Worm (Caenorhabditis elegans) whole organism, L4 larva: ENCODE results near the gene C24D10.4.

Experiments
- F10B5.3 ChIP-seq: sonication (generic microtip); optimal IDR thresholded peaks from 2 replicates; lab custom pipeline; 2016; ENCODE audit warnings: mild to moderate bottlenecking, missing genetic modification characterization, missing compliant biosample characterization
- F37D6.2 ChIP-seq: sonication (generic microtip); optimal IDR thresholded peaks from 2 replicates; lab custom pipeline; 2016; ENCODE audit warnings: mild to moderate bottlenecking, missing genetic modification characterization, missing compliant biosample characterization
- F49E8.2 ChIP-seq: sonication (generic microtip); optimal IDR thresholded peaks from 2 replicates; lab custom pipeline; 2016; ENCODE audit warnings: missing compliant biosample characterization, mild to moderate bottlenecking, missing genetic modification characterization, borderline replicate concordance
- T20F7.1 ChIP-seq: fragments of 200-800 bp; sonication (Bioruptor generic); optimal IDR thresholded peaks from 2 replicates; lab custom pipeline; 2018; ENCODE audit warnings: mild to moderate bottlenecking, missing genetic modification characterization, missing compliant biosample characterization
- Y48G9A.11 ChIP-seq: fragments of 200-800 bp; sonication (Bioruptor generic); IDR thresholded peaks from 2 replicates; pipeline ENCODE4 v1.3.6; 2022; ENCODE audit warnings: missing genetic modification reagents, missing genetic modification characterization, missing compliant biosample characterization
- Y5F2A.4 ChIP-seq: fragments of 200-800 bp; sonication (Bioruptor generic); optimal IDR thresholded peaks from 2 replicates; lab custom pipeline; 2018; ENCODE audit warnings: mild to moderate bottlenecking, missing genetic modification characterization, missing compliant biosample characterization
- aha-1 ChIP-seq: fragments of 150-350 bp; peaks from one replicate; lab custom pipeline; 2014; ENCODE audit warnings: missing biosample characterization, missing genetic modification characterization
- aly-2 ChIP-seq: sonication (generic microtip); optimal IDR thresholded peaks from 2 replicates; lab custom pipeline; 2018; ENCODE audit warnings: missing biosample characterization, missing genetic modification characterization
- ceh-62 ChIP-seq: sonication (generic microtip); optimal IDR thresholded peaks from 2 replicates; lab custom pipeline; 2017; ENCODE audit warnings: missing biosample characterization, missing genetic modification characterization
- ctbp-1 ChIP-seq: fragments of 200-800 bp; sonication (Bioruptor generic); IDR thresholded peaks from 2 replicates; pipeline ENCODE4 v1.3.6; 2022; ENCODE audit warnings: missing genetic modification reagents, missing genetic modification characterization, missing compliant biosample characterization
- dmd-8 ChIP-seq: fragments of 200-800 bp; sonication (Bioruptor generic); IDR thresholded peaks from 2 replicates; pipeline ENCODE4 v1.3.6; 2022; ENCODE audit warnings: missing genetic modification characterization, missing compliant biosample characterization
- dve-1 ChIP-seq: sonication (generic microtip); optimal IDR thresholded peaks from 2 replicates; lab custom pipeline; 2017; ENCODE audit warnings: antibody characterized with exemption, mild to moderate bottlenecking, missing genetic modification characterization, missing compliant biosample characterization; ENCODE audit not compliant: insufficient read depth
- egl-27 ChIP-seq: sonication (generic microtip); optimal IDR thresholded peaks from 3 replicates; lab custom pipeline; 2017; ENCODE audit warnings: missing biosample characterization, missing genetic modification reagents, missing genetic modification characterization
- egl-43 ChIP-seq: fragments of 200-800 bp; sonication (Bioruptor generic); IDR thresholded peaks from 2 replicates; pipeline ENCODE4 v1.3.6; 2022; ENCODE audit warnings: missing genetic modification reagents, missing genetic modification characterization, missing compliant biosample characterization
- hlh-30 ChIP-seq: sonication (generic microtip); optimal IDR thresholded peaks from 2 replicates; lab custom pipeline; 2017; ENCODE audit warnings: antibody characterized with exemption, mild to moderate bottlenecking, missing genetic modification characterization, missing compliant biosample characterization; ENCODE audit not compliant: insufficient read depth
- lin-15B ChIP-seq: fragments of 150-350 bp; sonication (generic microtip); optimal IDR thresholded peaks from 3 replicates; lab custom pipeline; 2014; ENCODE audit warnings: missing biosample characterization, missing genetic modification characterization
- lin-29 ChIP-seq: fragments of 200-800 bp; sonication (Bioruptor generic); IDR thresholded peaks from 2 replicates; pipeline ENCODE4 v1.3.6; 2022; ENCODE audit warnings: missing genetic modification reagents, missing genetic modification characterization, missing compliant biosample characterization
- lin-39 ChIP-seq: fragments of 150-350 bp; optimal IDR thresholded peaks from 2 replicates; lab custom pipeline; 2014; ENCODE audit warnings: missing biosample characterization, missing genetic modification reagents, missing genetic modification characterization
- lsy-2 ChIP-seq, 2 experiments: fragments of 150-350 bp in 1 of 2; sonication (generic microtip) in 1 of 2; optimal IDR thresholded peaks; 2 replicates each; lab custom pipeline; 2014 to 2017; ENCODE audit warnings: missing biosample characterization in 2 of 2, missing genetic modification characterization in 2 of 2
- madf-5 ChIP-seq, 2 experiments: fragments of 200-800 bp; sonication (Bioruptor generic); IDR thresholded peaks; 2 replicates each; pipeline ENCODE4 v1.3.6; 2022; ENCODE audit warnings: missing compliant biosample characterization in 2 of 2, missing genetic modification characterization in 2 of 2
- madf-9 ChIP-seq: fragments of 200-800 bp; sonication (Bioruptor generic); conservative IDR thresholded peaks from 2 replicates; pipeline ENCODE4 v1.3.6; 2022; ENCODE audit warnings: missing genetic modification reagents, missing genetic modification characterization, missing compliant biosample characterization
- mdt-29 ChIP-seq: fragments of 200-800 bp; sonication (Bioruptor generic); IDR thresholded peaks from 2 replicates; pipeline ENCODE4 v1.3.6; 2022; ENCODE audit warnings: missing genetic modification reagents, missing genetic modification characterization, missing compliant biosample characterization
- mes-2 ChIP-seq: sonication (generic microtip); optimal IDR thresholded peaks from 2 replicates; lab custom pipeline; 2016; ENCODE audit warnings: missing genotype, mild to moderate bottlenecking, missing genetic modification characterization, missing compliant biosample characterization; ENCODE audit not compliant: poor library complexity, severe bottlenecking
- mxl-2 ChIP-seq: fragments of 200-800 bp; sonication (Bioruptor generic); conservative IDR thresholded peaks from 2 replicates; pipeline ENCODE4 v1.3.6; 2022; ENCODE audit warnings: missing genetic modification reagents, missing genetic modification characterization, missing compliant biosample characterization
- mxl-3 ChIP-seq: fragments of 200-800 bp; sonication (Bioruptor generic); optimal IDR thresholded peaks from 2 replicates; lab custom pipeline; 2018; ENCODE audit warnings: mild to moderate bottlenecking, missing genetic modification characterization, missing compliant biosample characterization
- nhr-237 ChIP-seq: sonication (generic microtip); optimal IDR thresholded peaks from 2 replicates; lab custom pipeline; 2017; ENCODE audit warnings: missing biosample characterization, missing genetic modification characterization
- nhr-25 ChIP-seq: sonication (generic microtip); optimal IDR thresholded peaks from 2 replicates; lab custom pipeline; 2017; ENCODE audit warnings: missing genetic modification characterization, mild to moderate bottlenecking, missing compliant biosample characterization, antibody characterized with exemption, moderate library complexity, borderline replicate concordance; ENCODE audit not compliant: insufficient read depth
- nhr-41 ChIP-seq: fragments of 200-800 bp; sonication (Bioruptor generic); IDR thresholded peaks from 2 replicates; pipeline ENCODE4 v1.3.6; 2022; ENCODE audit warnings: missing genetic modification reagents, missing genetic modification characterization, missing compliant biosample characterization
- nhr-42 ChIP-seq: fragments of 200-800 bp; sonication (Bioruptor generic); IDR thresholded peaks from 2 replicates; pipeline ENCODE4 v1.3.6; 2022; ENCODE audit warnings: missing genetic modification characterization, missing compliant biosample characterization
- nhr-76 ChIP-seq: fragments of 150-350 bp; optimal IDR thresholded peaks from 2 replicates; lab custom pipeline; 2014; ENCODE audit warnings: missing biosample characterization, missing genetic modification characterization
- saeg-2 ChIP-seq: fragments of 200-800 bp; sonication (Bioruptor generic); IDR thresholded peaks from 2 replicates; pipeline ENCODE4 v1.3.6; 2022; ENCODE audit warnings: missing genetic modification reagents, missing genetic modification characterization, missing compliant biosample characterization
- sdz-12 ChIP-seq: fragments of 200-800 bp; sonication (Bioruptor generic); optimal IDR thresholded peaks from 2 replicates; lab custom pipeline; 2018; ENCODE audit warnings: mild to moderate bottlenecking, missing genetic modification characterization, missing compliant biosample characterization
- unc-62 ChIP-seq, 3 experiments: fragments of 150-350 bp in 1 of 3; sonication (generic microtip); optimal IDR thresholded peaks in 2 of 3; peaks in 1 of 3; 1 replicate in 1 of 3; 2 replicates in 2 of 3; lab custom pipeline; 2014 to 2017; ENCODE audit warnings: missing biosample characterization in 3 of 3, missing genetic modification characterization in 3 of 3, missing genetic modification reagents in 3 of 3, missing genotype in 1 of 3
- zfp-2 ChIP-seq: sonication (generic microtip); optimal IDR thresholded peaks from 2 replicates; lab custom pipeline; 2016; ENCODE audit warnings: mild to moderate bottlenecking, missing genetic modification characterization, missing compliant biosample characterization

Gene C24D10.4

ce11 chrIV:5139972-5140371 lies 20.4 kb upstream of the C24D10.4 start:
- TF ChIP-seq nhr-237 (tag; lab: Kevin White, UChicago) = no peak
- TF ChIP-seq hlh-30 (tag; lab: Kevin White, UChicago) = no peak
- peak; percentile 40 for TF ChIP-seq aha-1 (tag; lab: Kevin White, UChicago)
- TF ChIP-seq madf-9 (GFP tag; lab: Robert Waterston, UW) = no peak
- TF ChIP-seq unc-62 (GFP tag; optimal IDR thresholded peaks at IDR 0.05 in 1 of 2; lab: Kevin White, UChicago) = peak in 1 of 2 experiments; percentile 87
- no peak for TF ChIP-seq unc-62 (tag; optimal IDR thresholded peaks at IDR 0.05; lab: Kevin White, UChicago)
- TF ChIP-seq dmd-8 (GFP tag; lab: Robert Waterston, UW) = no peak
- no peak for TF ChIP-seq mdt-29 (GFP tag; lab: Robert Waterston, UW)
- TF ChIP-seq lsy-2 (tag; optimal IDR thresholded peaks at IDR 0.05; lab: Kevin White, UChicago) = no peak

ce11 chrIV:5149793-5150192 lies 10.5 kb upstream of the C24D10.4 start, which contains the start of gene C24D10.5:
C24D10.5 (plus strand) TSS chrIV:5150093.
- TF ChIP-seq nhr-25 (tag; lab: Kevin White, UChicago) (no peak), ceh-62 (no peak), F49E8.2 (tag; lab: Kevin White, UChicago) (no peak), F37D6.2 (tag; lab: Kevin White, UChicago) (no peak), Y48G9A.11 (GFP tag; lab: Robert Waterston, UW) (no peak), madf-5 (GFP tag; IDR thresholded peaks at IDR 0.05; lab: Robert Waterston, UW) (no peak), mxl-3 (GFP tag; lab: Kevin White, UChicago) (no peak)

- TF ChIP-seq lin-15B (tag; lab: Kevin White, UChicago) (no peak), dmd-8 (GFP tag; lab: Robert Waterston, UW) (no peak), nhr-25 (tag; lab: Kevin White, UChicago) (no peak), mes-2 (tag; lab: Kevin White, UChicago) (no peak), egl-27 (tag; lab: Kevin White, UChicago) (no peak), egl-43 (GFP tag; lab: Robert Waterston, UW) (no peak), Y5F2A.4 (GFP tag; lab: Kevin White, UChicago) (no peak), mxl-2 (GFP tag; lab: Robert Waterston, UW) (no peak), dve-1 (tag; lab: Kevin White, UChicago) (no peak), saeg-2 (no peak), aly-2 (tag; lab: Kevin White, UChicago) (no peak), nhr-42 (GFP tag; lab: Robert Waterston, UW) (no peak), nhr-76 (tag; lab: Kevin White, UChicago) (no peak), F10B5.3 (tag; lab: Kevin White, UChicago) (no peak)
- TF ChIP-seq, all 104 proteins: peak for 0
These were observed 7.9 kb upstream of the C24D10.4 start, which contains the start of gene soc-2 for ce11 chrIV:5152391-5152790. soc-2 (minus strand) TSS chrIV:5152491.

ce11 chrIV:5157226-5157625 lies 3.1 kb upstream of the C24D10.4 start, which contains the start of gene C24D10.49:
C24D10.49 (minus strand) TSS chrIV:5157326.
- TF ChIP-seq F49E8.2 (tag; lab: Kevin White, UChicago) = no peak
- no peak for TF ChIP-seq sdz-12 (GFP tag; lab: Kevin White, UChicago)
- TF ChIP-seq nhr-41 (GFP tag; lab: Robert Waterston, UW) = no peak
- TF ChIP-seq ctbp-1 = no peak
- no peak for TF ChIP-seq lin-29 (GFP tag; lab: Robert Waterston, UW)
- no peak for TF ChIP-seq mxl-2 (GFP tag; lab: Robert Waterston, UW)
- TF ChIP-seq lin-39 = no peak
- TF ChIP-seq dve-1 (tag; lab: Kevin White, UChicago) = no peak
- no peak for TF ChIP-seq T20F7.1 (GFP tag; lab: Kevin White, UChicago)
- no peak for TF ChIP-seq zfp-2 (tag; lab: Kevin White, UChicago)
